Fruit fly (Drosophila melanogaster) whole organism, embryonic: ENCODE measurements around the gene CG43321.

ENCODE experiments used
- Atf6 ChIP-seq: fragments of 200-800 bp; sonication (Bioruptor generic); IDR thresholded peaks from 2 replicates; pipeline ENCODE4 v1.3.6; 2022; ENCODE audit warnings: missing biosample characterization, missing genetic modification characterization
- Bgb ChIP-seq: fragments of 200-800 bp; sonication (Bioruptor generic); IDR thresholded peaks from 2 replicates; pipeline ENCODE4 v1.3.6; 2022; ENCODE audit warnings: missing biosample characterization, missing genetic modification characterization; ENCODE audit not compliant: partially characterized antibody
- CG11398 ChIP-seq: fragments of 200-800 bp; sonication (Bioruptor generic); optimal IDR thresholded peaks from 2 replicates; lab custom pipeline; 2016; ENCODE audit warnings: missing biosample characterization, missing genetic modification characterization
- CG12155 ChIP-seq: fragments of 200-800 bp; sonication (Bioruptor generic); optimal IDR thresholded peaks from 3 replicates; lab custom pipeline; 2016; ENCODE audit warnings: missing biosample characterization, missing genetic modification characterization
- CG12236 ChIP-seq: fragments of 200-800 bp; sonication (Bioruptor generic); optimal IDR thresholded peaks from 2 replicates; lab custom pipeline; 2016; ENCODE audit warnings: missing biosample characterization, missing genetic modification characterization
- CG12299 ChIP-seq: fragments of 200-800 bp; sonication (Bioruptor generic); optimal IDR thresholded peaks from 2 replicates; lab custom pipeline; 2018; ENCODE audit warnings: missing biosample characterization, mild to moderate bottlenecking, missing genetic modification characterization
- CG12769 ChIP-seq: fragments of 200-800 bp; sonication (Bioruptor generic); optimal IDR thresholded peaks from 2 replicates; lab custom pipeline; 2019; ENCODE audit warnings: missing biosample characterization, mild to moderate bottlenecking, missing genetic modification characterization, moderate library complexity
- CG13287 ChIP-seq: fragments of 200-800 bp; sonication (Bioruptor generic); IDR thresholded peaks from 2 replicates; pipeline ENCODE4 v1.3.6; 2022; ENCODE audit warnings: missing biosample characterization, missing genetic modification characterization; ENCODE audit not compliant: partially characterized antibody
- CG13424 ChIP-seq: fragments of 200-800 bp; sonication (Bioruptor generic); optimal IDR thresholded peaks from 2 replicates; lab custom pipeline; 2019; ENCODE audit warnings: missing biosample characterization, mild to moderate bottlenecking, missing genetic modification characterization, moderate library complexity
- CG14441 ChIP-seq: fragments of 200-800 bp; sonication (Bioruptor generic); IDR thresholded peaks from 2 replicates; pipeline ENCODE4 v1.3.6; 2022; ENCODE audit warnings: missing biosample characterization, missing genetic modification characterization
- CG1603 ChIP-seq: fragments of 200-800 bp; sonication (Bioruptor generic); optimal IDR thresholded peaks from 2 replicates; lab custom pipeline; 2019; ENCODE audit warnings: missing biosample characterization, mild to moderate bottlenecking, missing genetic modification characterization, moderate library complexity
- CG16779 ChIP-seq: fragments of 200-800 bp; sonication (Bioruptor generic); IDR thresholded peaks from 2 replicates; pipeline ENCODE4 v1.3.6; 2022; ENCODE audit warnings: missing biosample characterization, missing genetic modification characterization
- CG16813 ChIP-seq: fragments of 200-800 bp; sonication (Bioruptor generic); IDR thresholded peaks from 3 replicates; pipeline ENCODE4 v1.3.6; 2022; ENCODE audit warnings: missing biosample characterization, missing genetic modification characterization; ENCODE audit not compliant: partially characterized antibody
- CG17829 ChIP-seq: fragments of 200-800 bp; optimal IDR thresholded peaks from 2 replicates; lab custom pipeline; 2019; ENCODE audit warnings: missing biosample characterization, mild to moderate bottlenecking, missing genetic modification characterization, moderate library complexity
- CG18619 ChIP-seq: fragments of 200-800 bp; sonication (Bioruptor generic); optimal IDR thresholded peaks from 3 replicates; lab custom pipeline; 2017; ENCODE audit warnings: missing biosample characterization, mild to moderate bottlenecking, missing genetic modification characterization
- CG31365 ChIP-seq: fragments of 200-800 bp; sonication (Bioruptor generic); optimal IDR thresholded peaks from 2 replicates; lab custom pipeline; 2018; ENCODE audit warnings: missing biosample characterization, mild to moderate bottlenecking, missing genetic modification characterization
- CG33557 ChIP-seq: fragments of 200-800 bp; sonication (Bioruptor generic); optimal IDR thresholded peaks from 2 replicates; lab custom pipeline; 2019; ENCODE audit warnings: missing biosample characterization, mild to moderate bottlenecking, missing genetic modification characterization, moderate library complexity
- CG34422 ChIP-seq: fragments of 200-800 bp; sonication (Bioruptor generic); IDR thresholded peaks from 3 replicates; pipeline ENCODE4 v1.3.6; 2022; ENCODE audit warnings: missing biosample characterization, missing genetic modification characterization
- CG4424 ChIP-seq: fragments of 200-800 bp; sonication (Bioruptor generic); optimal IDR thresholded peaks from 3 replicates; lab custom pipeline; 2016; ENCODE audit warnings: missing biosample characterization, missing genetic modification characterization
- CG6654 ChIP-seq: fragments of 200-800 bp; sonication (Bioruptor generic); optimal IDR thresholded peaks from 2 replicates; lab custom pipeline; 2017; ENCODE audit warnings: missing biosample characterization, mild to moderate bottlenecking, missing genetic modification characterization
- CG7271 ChIP-seq: fragments of 200-800 bp; sonication (Bioruptor generic); optimal IDR thresholded peaks from 2 replicates; lab custom pipeline; 2018; ENCODE audit warnings: missing biosample characterization, mild to moderate bottlenecking, missing genetic modification characterization, moderate library complexity
- CG8359 ChIP-seq: fragments of 200-800 bp; sonication (Bioruptor generic); optimal IDR thresholded peaks from 2 replicates; lab custom pipeline; 2017; ENCODE audit warnings: missing biosample characterization, mild to moderate bottlenecking, missing genetic modification characterization, borderline replicate concordance
- Doc2 ChIP-seq: fragments of 200-800 bp; sonication (Bioruptor generic); IDR thresholded peaks from 2 replicates; pipeline ENCODE4 v1.3.6; 2022; ENCODE audit warnings: missing biosample characterization, missing genetic modification characterization
- Doc3 ChIP-seq: fragments of 200-800 bp; sonication (Bioruptor generic); IDR thresholded peaks from 3 replicates; pipeline ENCODE4 v1.3.6; 2022; ENCODE audit warnings: missing biosample characterization, missing genetic modification characterization; ENCODE audit not compliant: partially characterized antibody
- Hmx ChIP-seq: fragments of 200-800 bp; sonication (Bioruptor generic); optimal IDR thresholded peaks from 2 replicates; lab custom pipeline; 2016; ENCODE audit warnings: missing biosample characterization, missing genetic modification characterization
- Hsf ChIP-seq: fragments of 200-800 bp; sonication (Bioruptor generic); optimal IDR thresholded peaks from 3 replicates; lab custom pipeline; 2016; ENCODE audit warnings: missing biosample characterization, missing genetic modification characterization
- Max ChIP-seq: fragments of 200-800 bp; sonication (Bioruptor generic); optimal IDR thresholded peaks from 2 replicates; lab custom pipeline; 2016; ENCODE audit warnings: missing biosample characterization, mild to moderate bottlenecking, missing genetic modification characterization
- Nf-YB ChIP-seq: fragments of 200-800 bp; sonication (Bioruptor generic); optimal IDR thresholded peaks from 3 replicates; lab custom pipeline; 2019; ENCODE audit warnings: missing biosample characterization, mild to moderate bottlenecking, missing genetic modification characterization, moderate library complexity
- Sry-δ ChIP-seq: fragments of 200-800 bp; sonication (Bioruptor generic); optimal IDR thresholded peaks from 2 replicates; lab custom pipeline; 2016; ENCODE audit warnings: missing biosample characterization, missing genetic modification characterization
- al ChIP-seq: fragments of 200-800 bp; sonication (Bioruptor generic); IDR thresholded peaks from 2 replicates; pipeline ENCODE4 v1.3.6; 2022; ENCODE audit warnings: missing biosample characterization, missing genetic modification characterization
- ara ChIP-seq: fragments of 200-800 bp; sonication (Bioruptor generic); IDR thresholded peaks from 2 replicates; pipeline ENCODE4 v1.3.6; 2022; ENCODE audit warnings: missing biosample characterization, missing genetic modification characterization
- btn ChIP-seq: fragments of 200-800 bp; sonication (Bioruptor generic); optimal IDR thresholded peaks from 2 replicates; lab custom pipeline; 2016; ENCODE audit warnings: missing biosample characterization, missing genetic modification characterization
- cas ChIP-seq: fragments of 200-800 bp; sonication (Bioruptor generic); IDR thresholded peaks from 2 replicates; pipeline ENCODE4 v1.3.6; 2022; ENCODE audit warnings: missing biosample characterization, missing genetic modification characterization
- chif ChIP-seq, 2 experiments: fragments of 200-800 bp; sonication (Bioruptor generic); optimal IDR thresholded peaks; 3 replicates each; lab custom pipeline; 2016; ENCODE audit warnings: missing biosample characterization in 2 of 2, missing genetic modification characterization in 2 of 2
- crol ChIP-seq: fragments of 200-800 bp; sonication (Bioruptor generic); IDR thresholded peaks from 2 replicates; pipeline ENCODE4 v1.3.6; 2022; ENCODE audit warnings: missing biosample characterization, missing genetic modification characterization
- da ChIP-seq: fragments of 200-800 bp; sonication (Bioruptor generic); optimal IDR thresholded peaks from 2 replicates; lab custom pipeline; 2016; ENCODE audit warnings: missing biosample characterization, missing genetic modification characterization
- danr ChIP-seq: fragments of 200-800 bp; sonication (Bioruptor generic); IDR thresholded peaks from 2 replicates; pipeline ENCODE4 v1.3.6; 2022; ENCODE audit warnings: missing biosample characterization, missing genetic modification characterization
- dysf ChIP-seq: fragments of 200-800 bp; sonication (Bioruptor generic); IDR thresholded peaks from 3 replicates; pipeline ENCODE4 v1.3.6; 2022; ENCODE audit warnings: missing biosample characterization, missing genetic modification characterization
- fd3F ChIP-seq: fragments of 200-800 bp; sonication (Bioruptor generic); optimal IDR thresholded peaks from 2 replicates; lab custom pipeline; 2018; ENCODE audit warnings: missing biosample characterization, mild to moderate bottlenecking, missing genetic modification characterization, moderate library complexity
- fu2 ChIP-seq: fragments of 200-800 bp; sonication (Bioruptor generic); optimal IDR thresholded peaks from 2 replicates; lab custom pipeline; 2016; ENCODE audit warnings: missing biosample characterization, missing genetic modification characterization
- gem ChIP-seq: fragments of 200-800 bp; sonication (Bioruptor generic); optimal IDR thresholded peaks from 2 replicates; lab custom pipeline; 2019; ENCODE audit warnings: missing biosample characterization, mild to moderate bottlenecking, missing genetic modification characterization, moderate library complexity
- grn ChIP-seq: fragments of 200-800 bp; sonication (Bioruptor generic); optimal IDR thresholded peaks from 3 replicates; lab custom pipeline; 2017; ENCODE audit warnings: missing biosample characterization, missing genetic modification characterization
- gsb-n ChIP-seq: fragments of 200-800 bp; sonication (Bioruptor generic); optimal IDR thresholded peaks from 3 replicates; lab custom pipeline; 2018; ENCODE audit warnings: missing biosample characterization, mild to moderate bottlenecking, missing genetic modification characterization
- kay ChIP-seq: fragments of 200-800 bp; sonication (Bioruptor generic); optimal IDR thresholded peaks from 2 replicates; lab custom pipeline; 2016; ENCODE audit warnings: missing biosample characterization, missing genetic modification characterization
- lov ChIP-seq, 2 experiments: fragments of 200-800 bp in 1 of 2; fragments of >200 bp in 1 of 2; sonication (Bioruptor generic) in 1 of 2; IDR thresholded peaks in 1 of 2; optimal IDR thresholded peaks in 1 of 2; 2 replicates in 1 of 2; 3 replicates in 1 of 2; pipeline versions ENCODE4 v1.3.6 to Lab custom; 2017 to 2022; ENCODE audit warnings: missing biosample characterization in 1 of 2, missing genetic modification characterization in 1 of 2
- pho ChIP-seq: fragments of 200-800 bp; sonication (Bioruptor generic); optimal IDR thresholded peaks from 2 replicates; lab custom pipeline; 2016; ENCODE audit warnings: missing biosample characterization, missing genetic modification characterization
- pita ChIP-seq: fragments of 200-800 bp; sonication (Bioruptor generic); optimal IDR thresholded peaks from 2 replicates; lab custom pipeline; 2017; ENCODE audit warnings: missing biosample characterization, mild to moderate bottlenecking, missing genetic modification characterization
- ro ChIP-seq: fragments of 200-800 bp; sonication (Bioruptor generic); IDR thresholded peaks from 2 replicates; pipeline ENCODE4 v1.3.6; 2022; ENCODE audit warnings: missing biosample characterization, missing genetic modification characterization

Gene CG43321

DNA sequence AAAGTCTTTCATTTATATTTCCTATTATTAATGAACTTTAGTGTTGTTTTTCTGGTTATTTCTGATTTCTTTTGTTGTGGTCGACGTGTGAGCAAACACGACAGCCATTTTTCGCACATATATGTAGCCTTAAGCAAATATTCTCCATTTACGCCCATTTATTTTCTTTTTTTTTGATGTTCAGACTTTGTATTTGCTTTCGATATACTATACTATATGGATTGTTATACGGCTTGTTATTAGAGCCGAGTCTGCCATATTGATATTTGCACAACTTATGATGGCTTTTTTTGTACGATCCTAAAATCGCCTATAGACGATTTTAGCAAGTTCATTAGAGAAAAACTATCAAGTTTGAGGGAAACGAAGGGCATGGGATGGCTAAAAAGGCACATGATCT, 35.6 kb downstream of the CG43321 start (continued):
- TF ChIP-seq gsb-n (tag; lab: Kevin White, UChicago) (no peak), CG12769 (tag; lab: Kevin White, UChicago) (no peak), Atf6 (GFP tag; lab: Robert Waterston, UW) (peak; percentile 55), Doc2 (GFP tag; lab: Robert Waterston, UW) (no peak), pho (GFP tag; lab: Kevin White, UChicago) (peak; percentile 22), CG11398 (GFP tag; lab: Kevin White, UChicago) (no peak), crol (GFP tag; lab: Robert Waterston, UW) (no peak), CG12155 (GFP tag; lab: Kevin White, UChicago) (no peak), ara (no peak), lov (optimal IDR thresholded peaks at IDR 0.05; lab: Kevin White, UChicago) (no peak), lov (GFP tag; IDR thresholded peaks at IDR 0.05; lab: Robert Waterston, UW) (no peak), al (GFP tag; lab: Robert Waterston, UW) (peak; percentile 28; the same call in 1 of the 2 replicates)
- TF ChIP-seq, all 482 proteins: peak for 25

DNA sequence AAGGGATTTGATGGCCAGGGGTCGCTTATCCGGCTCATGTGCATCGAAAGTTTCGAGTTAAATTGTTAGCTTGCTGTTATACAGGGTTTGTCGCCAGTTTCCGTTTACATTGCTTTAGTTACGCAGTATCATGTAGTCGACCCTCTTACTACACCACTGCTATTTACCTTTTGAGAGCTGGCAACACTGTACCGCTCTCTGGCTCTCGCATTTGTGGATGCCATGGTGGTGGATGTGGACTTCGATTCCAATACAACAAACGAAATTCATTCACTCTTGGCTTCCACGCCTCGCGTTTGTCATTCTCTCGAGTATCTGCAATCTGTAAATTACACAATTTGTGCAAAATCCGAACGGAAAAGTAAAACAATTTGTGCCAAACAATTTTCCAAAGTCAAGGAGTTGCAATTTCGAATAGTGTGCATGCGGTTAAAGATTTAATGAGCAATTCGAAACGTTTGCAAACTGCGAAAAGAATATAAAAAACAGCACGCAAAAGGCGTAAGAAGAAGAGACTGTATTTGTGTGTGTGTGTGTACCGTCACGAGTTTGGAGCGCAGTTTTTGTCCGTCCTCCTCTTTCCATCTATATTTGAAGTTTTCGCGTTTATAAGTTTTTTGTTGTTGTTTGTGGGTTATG, 37.1 kb downstream of the CG43321 start:
- TF ChIP-seq kay (no peak), CG14441 (GFP tag; lab: Robert Waterston, UW) (no peak), Bgb (GFP tag; lab: Robert Waterston, UW) (peak; percentile 99), Doc3 (GFP tag; lab: Robert Waterston, UW) (peak; percentile 80), danr (GFP tag; lab: Robert Waterston, UW) (no peak), chif (GFP tag; optimal IDR thresholded peaks at IDR 0.05; lab: Kevin White, UChicago) (no peak), CG6654 (GFP tag; lab: Kevin White, UChicago) (no peak), btn (GFP tag; lab: Kevin White, UChicago) (no peak), CG8359 (GFP tag; lab: Kevin White, UChicago) (no peak), CG7271 (tag; lab: Kevin White, UChicago) (no peak), dysf (GFP tag; lab: Robert Waterston, UW) (no peak; the same call in 2 of the 3 replicates), fd3F (no peak), CG1603 (tag; lab: Kevin White, UChicago) (peak; percentile 8), fu2 (GFP tag; lab: Kevin White, UChicago) (no peak), Hsf (GFP tag; lab: Kevin White, UChicago) (no peak), gem (tag; lab: Kevin White, UChicago) (no peak), CG33557 (GFP tag; lab: Kevin White, UChicago) (peak; percentile 16), CG31365 (tag; lab: Kevin White, UChicago) (no peak), CG13287 (GFP tag; lab: Robert Waterston, UW) (peak; percentile 84), Max (GFP tag; lab: Kevin White, UChicago) (no peak), CG16813 (peak; percentile 97), CG17829 (peak; percentile 43), CG18619 (GFP tag; lab: Kevin White, UChicago) (no peak), cas (GFP tag; lab: Robert Waterston, UW) (peak; percentile 48; the same call in 1 of the 2 replicates), CG16779 (no peak), da (GFP tag; lab: Kevin White, UChicago) (no peak), grn (peak; percentile 50), Nf-YB (no peak), pita (no peak), Sry-δ (GFP tag; lab: Kevin White, UChicago) (peak; percentile 17), CG12236 (no peak), Hmx (no peak), CG34422 (GFP tag; lab: Robert Waterston, UW) (0 out of 3 replicates have a peak, but pooled peaks have one; percentile 25), CG4424 (GFP tag; lab: Kevin White, UChicago) (peak; percentile 35), CG11398 (GFP tag; lab: Kevin White, UChicago) (peak; percentile 28), CG12299 (tag; lab: Kevin White, UChicago) (peak; percentile 56), CG13424 (tag; lab: Kevin White, UChicago) (no peak), ro (GFP tag; lab: Robert Waterston, UW) (no peak)
